Worm (Caenorhabditis elegans) whole organism, young adult: ENCODE data around the gene flp-15.

Experiments
- B0035.1 ChIP-seq: sonication (generic microtip); optimal IDR thresholded peaks from 2 replicates; lab custom pipeline; 2016; ENCODE audit warnings: missing genetic modification characterization, mild to moderate bottlenecking, missing compliant biosample characterization, missing genotype, missing genetic modification reagents
- B0336.3 ChIP-seq: fragments of 200-800 bp; sonication (Bioruptor generic); IDR thresholded peaks from 2 replicates; pipeline ENCODE4 v1.3.6; 2022; ENCODE audit warnings: missing genetic modification characterization, missing compliant biosample characterization
- D2030.7 ChIP-seq: fragments of 200-800 bp; sonication (Bioruptor generic); IDR thresholded peaks from 2 replicates; pipeline ENCODE4 v1.3.6; 2022; ENCODE audit warnings: missing genetic modification reagents, missing genetic modification characterization, missing compliant biosample characterization
- F10E7.11 ChIP-seq: sonication (generic microtip); optimal IDR thresholded peaks from 2 replicates; lab custom pipeline; 2017; ENCODE audit warnings: mild to moderate bottlenecking, missing genetic modification characterization, moderate library complexity, missing compliant biosample characterization
- F22D6.2 ChIP-seq: sonication (generic microtip); optimal IDR thresholded peaks from 2 replicates; lab custom pipeline; 2016; ENCODE audit warnings: mild to moderate bottlenecking, missing genetic modification characterization, missing compliant biosample characterization
- F23B12.7 ChIP-seq: sonication (generic microtip); optimal IDR thresholded peaks from 2 replicates; lab custom pipeline; 2017; ENCODE audit warnings: missing genetic modification characterization, mild to moderate bottlenecking, missing compliant biosample characterization, antibody characterized with exemption, moderate library complexity; ENCODE audit not compliant: insufficient read depth
- F52B5.7 ChIP-seq: sonication (generic microtip); optimal IDR thresholded peaks from 2 replicates; lab custom pipeline; 2016; ENCODE audit warnings: mild to moderate bottlenecking, missing genetic modification characterization, missing compliant biosample characterization
- K11D2.4 ChIP-seq: fragments of 200-800 bp; sonication (Bioruptor generic); IDR thresholded peaks from 2 replicates; pipeline ENCODE4 v1.3.6; 2022; ENCODE audit warnings: missing genetic modification reagents, missing genetic modification characterization, missing compliant biosample characterization
- K12H6.12 ChIP-seq: fragments of 200-800 bp; sonication (Bioruptor generic); optimal IDR thresholded peaks from 2 replicates; lab custom pipeline; 2018; ENCODE audit warnings: mild to moderate bottlenecking, missing genetic modification characterization, missing compliant biosample characterization
- T07F8.4 ChIP-seq: sonication (generic microtip); optimal IDR thresholded peaks from 2 replicates; lab custom pipeline; 2016; ENCODE audit warnings: mild to moderate bottlenecking, missing genetic modification characterization, moderate library complexity, missing compliant biosample characterization
- Y56A3A.18 ChIP-seq: fragments of 200-800 bp; sonication (Bioruptor generic); IDR thresholded peaks from 2 replicates; pipeline ENCODE4 v1.3.6; 2022; ENCODE audit warnings: missing genetic modification reagents, missing genetic modification characterization, missing compliant biosample characterization
- Y95B8A.8 ChIP-seq: fragments of 200-800 bp; sonication (Bioruptor generic); IDR thresholded peaks from 2 replicates; pipeline ENCODE4 v1.3.6; 2022; ENCODE audit warnings: missing genetic modification reagents, missing genetic modification characterization, missing compliant biosample characterization
- akir-1 ChIP-seq: fragments of 200-800 bp; sonication (Bioruptor generic); optimal IDR thresholded peaks from 2 replicates; lab custom pipeline; 2018; ENCODE audit warnings: mild to moderate bottlenecking, missing genetic modification characterization, moderate library complexity, missing compliant biosample characterization
- athp-1 ChIP-seq: sonication (generic microtip); optimal IDR thresholded peaks from 2 replicates; lab custom pipeline; 2017; ENCODE audit warnings: mild to moderate bottlenecking, missing genetic modification characterization, missing compliant biosample characterization
- attf-6 ChIP-seq: fragments of 200-800 bp; sonication (Bioruptor generic); IDR thresholded peaks from 2 replicates; pipeline ENCODE4 v1.3.6; 2022; ENCODE audit warnings: missing genetic modification reagents, missing genetic modification characterization, missing compliant biosample characterization
- ceh-100 ChIP-seq: fragments of 200-800 bp; sonication (Bioruptor generic); IDR thresholded peaks from 2 replicates; pipeline ENCODE4 v1.3.6; 2022; ENCODE audit warnings: missing genetic modification reagents, missing genetic modification characterization, missing compliant biosample characterization
- ceh-27 ChIP-seq: fragments of 200-800 bp; sonication (Bioruptor generic); optimal IDR thresholded peaks from 2 replicates; lab custom pipeline; 2018; ENCODE audit warnings: mild to moderate bottlenecking, missing genetic modification characterization, moderate library complexity, missing compliant biosample characterization
- ceh-91 ChIP-seq: fragments of 200-800 bp; sonication (Bioruptor generic); IDR thresholded peaks from 2 replicates; pipeline ENCODE4 v1.3.6; 2022; ENCODE audit warnings: missing genetic modification reagents, missing genetic modification characterization, missing compliant biosample characterization
- die-1 ChIP-seq: sonication (generic microtip); optimal IDR thresholded peaks from 2 replicates; lab custom pipeline; 2016; ENCODE audit warnings: missing genotype, mild to moderate bottlenecking, missing genetic modification characterization, missing compliant biosample characterization
- dpl-1 ChIP-seq: fragments of 150-350 bp; optimal IDR thresholded peaks from 2 replicates; lab custom pipeline; 2014; ENCODE audit warnings: missing biosample characterization, missing genetic modification reagents, missing genetic modification characterization
- ekl-4 ChIP-seq: fragments of 200-800 bp; sonication (Bioruptor generic); IDR thresholded peaks from 2 replicates; pipeline ENCODE4 v1.3.6; 2022; ENCODE audit warnings: missing genetic modification reagents, missing genetic modification characterization, missing compliant biosample characterization
- gei-17 ChIP-seq: fragments of 200-800 bp; sonication (Bioruptor generic); optimal IDR thresholded peaks from 2 replicates; lab custom pipeline; 2018; ENCODE audit warnings: mild to moderate bottlenecking, missing genetic modification characterization, missing compliant biosample characterization
- him-1 ChIP-seq: sonication (generic microtip); optimal IDR thresholded peaks from 2 replicates; lab custom pipeline; 2016; ENCODE audit warnings: missing genotype, missing genetic modification reagents, missing genetic modification characterization, missing compliant biosample characterization
- lag-1 ChIP-seq: fragments of 200-800 bp; sonication (Bioruptor generic); IDR thresholded peaks from 2 replicates; pipeline ENCODE4 v1.3.6; 2022; ENCODE audit warnings: missing genetic modification reagents, missing genetic modification characterization, missing compliant biosample characterization
- let-526 ChIP-seq: fragments of 200-800 bp; sonication (Bioruptor generic); IDR thresholded peaks from 2 replicates; pipeline ENCODE4 v1.3.6; 2022; ENCODE audit warnings: missing genetic modification reagents, missing genetic modification characterization, missing compliant biosample characterization
- lin-54 ChIP-seq: fragments of 200-800 bp; sonication (Bioruptor generic); optimal IDR thresholded peaks from 2 replicates; lab custom pipeline; 2018; ENCODE audit warnings: mild to moderate bottlenecking, missing genetic modification characterization, missing compliant biosample characterization
- madf-6 ChIP-seq: fragments of 200-800 bp; sonication (Bioruptor generic); IDR thresholded peaks from 2 replicates; pipeline ENCODE4 v1.3.6; 2022; ENCODE audit warnings: missing genetic modification reagents, missing genetic modification characterization, missing compliant biosample characterization
- nfyb-1 ChIP-seq: fragments of 200-800 bp; sonication (Bioruptor generic); IDR thresholded peaks from 2 replicates; pipeline ENCODE4 v1.3.6; 2022; ENCODE audit warnings: missing genetic modification reagents, missing genetic modification characterization, missing compliant biosample characterization
- nhr-120 ChIP-seq: fragments of 200-800 bp; sonication (Bioruptor generic); IDR thresholded peaks from 2 replicates; pipeline ENCODE4 v1.3.6; 2022; ENCODE audit warnings: missing genetic modification characterization, missing compliant biosample characterization
- nhr-179 ChIP-seq: sonication (generic microtip); optimal IDR thresholded peaks from 2 replicates; lab custom pipeline; 2016; ENCODE audit warnings: mild to moderate bottlenecking, missing genetic modification characterization, missing compliant biosample characterization
- nhr-27 ChIP-seq: fragments of 200-800 bp; sonication (Bioruptor generic); optimal IDR thresholded peaks from 2 replicates; lab custom pipeline; 2018; ENCODE audit warnings: mild to moderate bottlenecking, missing genetic modification characterization, moderate library complexity, missing compliant biosample characterization
- pbrm-1 ChIP-seq: fragments of 200-800 bp; sonication (Bioruptor generic); IDR thresholded peaks from 2 replicates; pipeline ENCODE4 v1.3.6; 2022; ENCODE audit warnings: missing genetic modification reagents, missing genetic modification characterization, missing compliant biosample characterization
- sdz-38 ChIP-seq: sonication (generic microtip); optimal IDR thresholded peaks from 2 replicates; lab custom pipeline; 2016; ENCODE audit warnings: missing genotype, missing genetic modification characterization, missing compliant biosample characterization
- sea-2 ChIP-seq: fragments of 200-800 bp; sonication (Bioruptor generic); IDR thresholded peaks from 2 replicates; pipeline ENCODE4 v1.3.6; 2022; ENCODE audit warnings: missing genetic modification characterization, missing compliant biosample characterization
- snpc-1.3 ChIP-seq: sonication (generic microtip); optimal IDR thresholded peaks from 2 replicates; lab custom pipeline; 2017; ENCODE audit warnings: missing genetic modification characterization, mild to moderate bottlenecking, missing compliant biosample characterization, antibody characterized with exemption, moderate library complexity, missing genotype, missing genetic modification reagents; ENCODE audit not compliant: insufficient read depth
- somi-1 ChIP-seq: fragments of 200-800 bp; sonication (Bioruptor generic); optimal IDR thresholded peaks from 2 replicates; lab custom pipeline; 2018; ENCODE audit warnings: mild to moderate bottlenecking, missing genetic modification characterization, missing compliant biosample characterization
- sptf-2 ChIP-seq: fragments of 200-800 bp; sonication (Bioruptor generic); optimal IDR thresholded peaks from 2 replicates; lab custom pipeline; 2018; ENCODE audit warnings: mild to moderate bottlenecking, missing genetic modification characterization, missing compliant biosample characterization
- tlf-1 ChIP-seq: fragments of 200-800 bp; sonication (Bioruptor generic); optimal IDR thresholded peaks from 2 replicates; lab custom pipeline; 2018; ENCODE audit warnings: mild to moderate bottlenecking, missing genetic modification characterization, missing compliant biosample characterization
- xnd-1 ChIP-seq: sonication (generic microtip); optimal IDR thresholded peaks from 2 replicates; lab custom pipeline; 2016; ENCODE audit warnings: missing genotype, missing genetic modification reagents, missing genetic modification characterization, missing compliant biosample characterization
- ztf-22 ChIP-seq: fragments of 200-800 bp; sonication (Bioruptor generic); optimal IDR thresholded peaks from 2 replicates; lab custom pipeline; 2018; ENCODE audit warnings: mild to moderate bottlenecking, missing genetic modification characterization, moderate library complexity, missing compliant biosample characterization
- ztf-3 ChIP-seq: fragments of 200-800 bp; sonication (Bioruptor generic); optimal IDR thresholded peaks from 2 replicates; lab custom pipeline; 2018; ENCODE audit warnings: mild to moderate bottlenecking, missing genetic modification characterization, missing compliant biosample characterization

Gene flp-15

ce11 chrIII:13693187-13693586, 25.5 kb upstream of the flp-15 start:
- TF ChIP-seq ztf-22 (GFP tag; lab: Kevin White, UChicago) (no peak), F10E7.11 (tag; lab: Kevin White, UChicago) (no peak), nhr-120 (GFP tag; lab: Robert Waterston, UW) (no peak), ekl-4 (no peak)

- TF ChIP-seq madf-6 (GFP tag; lab: Robert Waterston, UW) (no peak), F23B12.7 (tag; lab: Kevin White, UChicago) (no peak), F52B5.7 (tag; lab: Kevin White, UChicago) (peak; percentile 42), sptf-2 (no peak), sea-2 (no peak), K11D2.4 (GFP tag; lab: Robert Waterston, UW) (no peak), him-1 (tag; lab: Kevin White, UChicago) (no peak), snpc-1.3 (tag; lab: Kevin White, UChicago) (no peak), tlf-1 (GFP tag; lab: Kevin White, UChicago) (no peak), B0035.1 (tag; lab: Kevin White, UChicago) (peak; percentile 22), lag-1 (GFP tag; lab: Robert Waterston, UW) (no peak), let-526 (GFP tag; lab: Robert Waterston, UW) (no peak), B0336.3 (GFP tag; lab: Robert Waterston, UW) (peak; percentile 56), ceh-100 (GFP tag; lab: Robert Waterston, UW) (no peak), nhr-27 (tag; lab: Kevin White, UChicago) (no peak), Y56A3A.18 (GFP tag; lab: Robert Waterston, UW) (no peak), sdz-38 (tag; lab: Kevin White, UChicago) (no peak), ceh-91 (no peak), F22D6.2 (no peak), Y95B8A.8 (no peak), nfyb-1 (GFP tag; lab: Robert Waterston, UW) (0 out of 2 replicates have a peak, but pooled peaks have one; percentile 7), pbrm-1 (0 out of 2 replicates have a peak, but pooled peaks have one; percentile 28), athp-1 (tag; lab: Kevin White, UChicago) (peak; percentile 36), attf-6 (GFP tag; lab: Robert Waterston, UW) (peak; percentile 61; the same call in 1 of the 2 replicates), ceh-27 (GFP tag; lab: Kevin White, UChicago) (no peak), ztf-3 (GFP tag; lab: Kevin White, UChicago) (no peak), die-1 (tag; lab: Kevin White, UChicago) (peak; percentile 10), T07F8.4 (no peak), dpl-1 (GFP tag; lab: Kevin White, UChicago) (no peak), xnd-1 (no peak), akir-1 (GFP tag; lab: Kevin White, UChicago) (no peak), lin-54 (GFP tag; lab: Kevin White, UChicago) (no peak), somi-1 (GFP tag; lab: Kevin White, UChicago) (no peak), K12H6.12 (tag; lab: Kevin White, UChicago) (no peak), D2030.7 (peak; percentile 25; the same call in 1 of the 2 replicates), gei-17 (no peak), nhr-179 (tag; lab: Kevin White, UChicago) (no peak)
Observed at ce11 chrIII:13692555-13692954, 24.9 kb upstream of the flp-15 start, which contains the start of gene cyn-2. Gene cyn-2, plus strand, starts transcription at chrIII:13692668.
